Fruit fly (Drosophila melanogaster): ENCODE measurements around the gene CG12725.

- no peak for TF ChIP-seq CG15601 (tag; optimal IDR thresholded peaks at IDR 0.05)
- TF ChIP-seq psq (GFP tag; optimal IDR thresholded peaks at IDR 0.05): no peak
- no peak for TF ChIP-seq CG30020 (tag; optimal IDR thresholded peaks at IDR 0.05)
- TF ChIP-seq CG8944 (GFP tag; optimal IDR thresholded peaks at IDR 0.05): no peak
- TF ChIP-seq CG2889 (GFP tag; IDR thresholded peaks at IDR 0.05): no peak
- TF ChIP-seq CG10462 (GFP tag; optimal IDR thresholded peaks at IDR 0.05): no peak
- TF ChIP-seq Optix (GFP tag; IDR thresholded peaks at IDR 0.05): no peak
- TF ChIP-seq pan (optimal IDR thresholded peaks at IDR 0.05): no peak
- TF ChIP-seq pan (GFP tag; optimal IDR thresholded peaks at IDR 0.05 in 1 of 2, IDR thresholded peaks at IDR 0.05 in 1 of 2): no peak
- no peak for TF ChIP-seq da (GFP tag; optimal IDR thresholded peaks at IDR 0.05)
- TF ChIP-seq CG4730 (GFP tag; IDR thresholded peaks at IDR 0.05): no peak
- no peak for TF ChIP-seq HmgZ (tag; optimal IDR thresholded peaks at IDR 0.05)
- TF ChIP-seq CG15696 (tag; optimal IDR thresholded peaks at IDR 0.05): no peak
Measured at dm6 chrX:13374154-13374536, 28.5 kb downstream of the CG12725 start.
